Worm (Caenorhabditis elegans): Measurements from ENCODE around the gene clec-139.

ce11 chrII:4579920-4580474 lies 41.6 kb downstream of the clec-139 start:
- TF ChIP-seq mxl-1 (tag; optimal IDR thresholded peaks at IDR 0.05), result no peak
- no peak for TF ChIP-seq snpc-1.3 (tag; optimal IDR thresholded peaks at IDR 0.05; ENCODE audit: insufficient read depth)
- no peak for TF ChIP-seq lin-40 (tag; optimal IDR thresholded peaks at IDR 0.05)
- no peak for TF ChIP-seq repo-1 (tag; optimal IDR thresholded peaks at IDR 0.05)
- TF ChIP-seq B0336.3 (GFP tag; IDR thresholded peaks at IDR 0.05), result no peak
- no peak for TF ChIP-seq cebp-2 (GFP tag; IDR thresholded peaks at IDR 0.05)
- no peak for TF ChIP-seq rpc-1 (optimal IDR thresholded peaks at IDR 0.05)
- TF ChIP-seq rpc-1 (tag; optimal IDR thresholded peaks at IDR 0.05), result no peak
- TF ChIP-seq unc-62 (GFP tag; optimal IDR thresholded peaks at IDR 0.05), result no peak

All from whole organism, young adult.